Fruit fly (Drosophila melanogaster) whole organism, wandering third instar larva: ENCODE results near the gene mAcon1.

Experiments used
- Abd-B ChIP-seq: fragments of >200 bp; optimal IDR thresholded peaks from 2 replicates; lab custom pipeline; 2017; ENCODE audit warnings: missing biosample characterization, missing genetic modification characterization
- CG32264 ChIP-seq: fragments of 200-800 bp; sonication (Bioruptor generic); optimal IDR thresholded peaks from 2 replicates; lab custom pipeline; 2016; ENCODE audit warnings: missing biosample characterization, missing genetic modification characterization
- CG9705 ChIP-seq: fragments of 200-800 bp; sonication (Bioruptor generic); optimal IDR thresholded peaks from 2 replicates; lab custom pipeline; 2018; ENCODE audit warnings: missing biosample characterization, mild to moderate bottlenecking, missing genetic modification characterization
- Hr78 ChIP-seq: fragments of >200 bp; optimal IDR thresholded peaks from 2 replicates; lab custom pipeline; 2017; ENCODE audit warnings: missing biosample characterization, missing genetic modification characterization
- OdsH ChIP-seq: fragments of 200-800 bp; sonication (Bioruptor generic); optimal IDR thresholded peaks from 2 replicates; lab custom pipeline; 2016; ENCODE audit warnings: missing biosample characterization, mild to moderate bottlenecking, missing genetic modification characterization
- brk ChIP-seq: fragments of 200-800 bp; sonication (Bioruptor generic); optimal IDR thresholded peaks from 2 replicates; lab custom pipeline; 2016; ENCODE audit warnings: missing biosample characterization, mild to moderate bottlenecking, missing genetic modification characterization
- dsf ChIP-seq: sonication (Bioruptor generic); optimal IDR thresholded peaks from 2 replicates; lab custom pipeline; 2016; ENCODE audit warnings: missing biosample characterization, missing genetic modification characterization, borderline replicate concordance
- fru ChIP-seq: fragments of 200-800 bp; sonication (Bioruptor generic); optimal IDR thresholded peaks from 3 replicates; lab custom pipeline; 2016; ENCODE audit warnings: missing biosample characterization, mild to moderate bottlenecking, missing genetic modification characterization
- jim ChIP-seq: fragments of 175-275, 200-325 bp; sonication (Bioruptor generic); optimal IDR thresholded peaks from 2 replicates; lab custom pipeline; 2016; ENCODE audit warnings: missing biosample characterization, mild to moderate bottlenecking, missing genetic modification characterization
- lola ChIP-seq: fragments of >200 bp; optimal IDR thresholded peaks from 2 replicates; lab custom pipeline; 2017; ENCODE audit warnings: missing biosample characterization, missing genetic modification characterization
- pan ChIP-seq: fragments of >200 bp; optimal IDR thresholded peaks from 2 replicates; lab custom pipeline; 2017
- psq ChIP-seq: fragments of 200-800 bp; sonication (Bioruptor generic); optimal IDR thresholded peaks from 3 replicates; lab custom pipeline; 2017; ENCODE audit warnings: missing biosample characterization, mild to moderate bottlenecking, missing genetic modification characterization, moderate library complexity
- woc ChIP-seq: sonication (Bioruptor generic); optimal IDR thresholded peaks from 2 replicates; lab custom pipeline; 2016; ENCODE audit warnings: missing biosample characterization, mild to moderate bottlenecking, missing genetic modification characterization

DNA sequence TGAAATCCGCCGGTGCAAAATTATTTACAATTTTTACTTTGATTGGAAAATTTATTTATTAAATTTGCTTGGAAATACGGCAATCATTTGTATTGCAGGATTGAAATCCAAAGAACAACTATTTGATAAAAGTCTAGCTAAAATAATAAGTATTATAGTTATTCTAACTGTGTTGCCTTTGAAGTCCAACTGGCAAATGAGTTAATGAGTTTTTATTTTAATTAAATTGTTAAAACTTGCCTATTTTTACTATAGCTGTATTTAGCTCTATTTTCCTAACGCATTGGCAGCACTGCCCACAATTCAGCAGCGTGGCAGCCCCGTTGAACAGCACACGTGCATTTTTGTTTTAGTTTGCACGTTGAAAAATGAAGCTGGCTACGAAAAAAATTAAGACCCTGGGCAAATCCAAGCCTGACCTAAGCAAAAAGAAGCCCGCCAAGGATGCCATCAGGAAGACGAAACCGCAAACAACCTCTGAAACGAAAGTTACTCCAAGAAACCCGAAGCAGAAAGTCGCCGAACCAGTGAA lies 5.0 kb upstream of the mAcon1 start, which contains the start of gene Noc2:
- TF ChIP-seq Hr78 (no peak), brk (no peak), pan (lab: Kevin White, UChicago) (no peak), psq (GFP tag; lab: Kevin White, UChicago) (peak; percentile 44), lola (GFP tag; lab: Kevin White, UChicago) (no peak), woc (peak; percentile 52), dsf (GFP tag; lab: Kevin White, UChicago) (no peak), Abd-B (GFP tag; lab: Kevin White, UChicago) (no peak), CG9705 (no peak), CG32264 (no peak), OdsH (GFP tag; lab: Kevin White, UChicago) (peak; percentile 15), fru (GFP tag; lab: Kevin White, UChicago) (peak; percentile 45), jim (GFP tag; lab: Kevin White, UChicago) (peak; percentile 67)
